Worm (Caenorhabditis elegans) whole organism, L4/young adult: Measurements from ENCODE around the gene F55H2.8.

Experiments
- W03F9.2 ChIP-seq: fragments of 150-350 bp; optimal IDR thresholded peaks from 2 replicates; lab custom pipeline; 2014; ENCODE audit warnings: missing biosample characterization, missing genetic modification characterization
- dao-5 ChIP-seq: sonication (generic microtip); optimal IDR thresholded peaks from 2 replicates; lab custom pipeline; 2016; ENCODE audit warnings: missing genotype, missing genetic modification characterization, moderate library complexity, missing compliant biosample characterization
- him-1 ChIP-seq: sonication (generic microtip); optimal IDR thresholded peaks from 2 replicates; lab custom pipeline; 2016; ENCODE audit warnings: missing genotype, missing genetic modification reagents, missing genetic modification characterization, missing compliant biosample characterization

DNA sequence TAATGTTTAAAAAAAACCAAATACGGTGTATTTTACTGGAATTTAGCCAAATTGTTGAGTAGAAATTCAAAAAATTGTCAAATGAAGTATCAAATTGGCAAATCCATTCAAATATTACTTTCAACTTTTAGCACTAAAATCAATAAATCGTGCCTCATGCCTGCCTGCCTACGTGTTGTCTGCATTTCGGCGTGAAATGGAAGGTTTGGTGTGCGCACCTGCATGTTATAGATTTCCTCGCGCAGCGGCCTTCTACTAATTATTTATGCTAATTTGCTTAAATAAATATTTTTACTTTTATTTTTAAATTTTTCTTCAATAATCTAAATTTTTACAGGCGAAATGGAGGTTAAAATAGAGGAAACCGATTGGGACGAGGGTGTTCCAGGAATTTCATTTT, 15.2 kb downstream of the F55H2.8 start, which contains the start of gene ZK1098.2:
- peak; percentile 12 for TF ChIP-seq W03F9.2 (tag; lab: Kevin White, UChicago)
- no peak for TF ChIP-seq him-1 (tag; lab: Kevin White, UChicago)
- TF ChIP-seq dao-5 (tag; lab: Kevin White, UChicago): no peak
